In the genomic region with DNA sequence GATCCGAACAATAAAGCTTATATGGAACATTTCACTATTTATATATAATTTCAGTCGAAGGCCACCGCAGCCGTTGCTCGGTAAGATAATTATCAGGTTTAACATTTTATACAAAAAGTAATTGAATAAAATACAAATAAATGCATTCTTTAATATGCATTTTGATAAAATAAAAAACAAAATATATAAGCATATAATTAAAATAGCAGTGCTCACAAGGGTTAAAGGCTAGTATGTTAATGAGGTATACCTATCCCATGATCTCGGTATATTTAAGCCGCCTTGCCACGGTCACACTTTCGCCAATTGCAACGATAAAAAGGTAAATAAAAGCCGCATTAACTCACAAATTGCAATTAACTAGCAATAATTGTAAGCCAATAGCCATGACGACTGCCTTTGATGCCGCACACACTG, we compare ENCODE assay signal across 1 fruit fly cellular context.
A peak's percentile ranks its signal among the peaks of the same experiment; 100 is the strongest.
TF ChIP-seq lines count a peak whose summit lies in the region.

A gene (plus strand): TSS at position 289 of the 417 bp plus-strand sequence.

TF ChIP-seq in whole organism, embryonic, 481 proteins besides CTCF, POLR2A, EP300 and RAD21 (continued from another document):
- TF ChIP-seq Sry-β (GFP tag; optimal IDR thresholded peaks at IDR 0.05; lab: Kevin White, UChicago) (no peak), fru (optimal IDR thresholded peaks at IDR 0.05; lab: Kevin White, UChicago) (no peak), ac (GFP tag; optimal IDR thresholded peaks at IDR 0.05; lab: Kevin White, UChicago) (no peak), Ssrp (tag; optimal IDR thresholded peaks at IDR 0.05; lab: Kevin White, UChicago) (peak; percentile 24), ci (GFP tag; IDR thresholded peaks at IDR 0.05; lab: Robert Waterston, UW) (no peak), ash1 (GFP tag; optimal IDR thresholded peaks at IDR 0.05; lab: Kevin White, UChicago) (no peak), CG13775 (GFP tag; optimal IDR thresholded peaks at IDR 0.05; lab: Kevin White, UChicago) (peak; percentile 49), bcd (GFP tag; optimal IDR thresholded peaks at IDR 0.05; lab: Kevin White, UChicago) (peak; percentile 50), CG3995 (GFP tag; optimal IDR thresholded peaks at IDR 0.05; lab: Kevin White, UChicago) (peak; percentile 29), CG17829 (tag; optimal IDR thresholded peaks at IDR 0.05; lab: Kevin White, UChicago) (peak; percentile 37), CG6689 (GFP tag; IDR thresholded peaks at IDR 0.05; lab: Robert Waterston, UW) (peak; percentile 42)
